Worm (Caenorhabditis elegans) whole organism, mixed stage, embryonic: ENCODE measurements around the gene srw-54.
"Not testable (repeated sequence)": the region's sequence is repeated elsewhere in the genome, so short reads cannot be mapped to it uniquely, and the experiment has no call there.

Source experiments
- blmp-1 ChIP-seq: fragments of 150-350 bp; optimal IDR thresholded peaks from 2 replicates; lab custom pipeline; 2014; ENCODE audit warnings: missing biosample characterization, missing genetic modification characterization
- flh-1 ChIP-seq: fragments of 200-800 bp; sonication (Bioruptor generic); optimal IDR thresholded peaks from 2 replicates; lab custom pipeline; 2018; ENCODE audit warnings: mild to moderate bottlenecking, missing genetic modification characterization, moderate library complexity, missing compliant biosample characterization
- lin-32 ChIP-seq: fragments of 200-800 bp; sonication (Bioruptor generic); optimal IDR thresholded peaks from 2 replicates; lab custom pipeline; 2018; ENCODE audit warnings: mild to moderate bottlenecking, missing genetic modification characterization, missing compliant biosample characterization
- mls-2 ChIP-seq: sonication (generic microtip); optimal IDR thresholded peaks from 2 replicates; lab custom pipeline; 2016; ENCODE audit warnings: mild to moderate bottlenecking, missing genetic modification characterization, moderate library complexity, missing compliant biosample characterization
- nhr-12 ChIP-seq: fragments of 150-350 bp; optimal IDR thresholded peaks from 2 replicates; lab custom pipeline; 2014; ENCODE audit warnings: missing biosample characterization, missing genetic modification characterization
- ztf-11 ChIP-seq: fragments of 150-350 bp; optimal IDR thresholded peaks from 2 replicates; lab custom pipeline; 2014; ENCODE audit warnings: missing biosample characterization, missing genetic modification characterization

The srw-54 gene

DNA sequence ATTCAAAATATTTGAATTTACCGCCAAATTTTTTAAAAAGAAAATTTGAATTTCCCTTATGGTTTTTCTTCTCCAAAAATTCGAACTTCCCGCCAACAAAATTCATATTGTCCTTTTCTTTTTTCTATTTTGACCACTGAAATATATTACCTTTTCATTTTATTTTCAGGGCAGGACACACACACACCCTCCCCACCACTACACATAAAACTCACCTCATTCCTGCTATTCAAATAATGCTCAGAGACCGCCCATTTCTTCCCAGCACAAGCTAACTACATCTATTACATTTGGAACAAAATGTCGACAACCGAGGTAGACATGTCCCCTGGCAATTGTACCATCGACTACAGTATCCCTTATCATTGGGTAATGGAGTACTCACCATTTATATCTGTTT, 43.1 kb downstream of the srw-54 start, which contains the start of gene W06G6.15:
W06G6.15 (plus strand) TSS at position 301 of the 400 bp plus-strand sequence.
- not testable (repeated sequence) for TF ChIP-seq ztf-11; mls-2 (tag; lab: Kevin White, UChicago); flh-1 (GFP tag; lab: Kevin White, UChicago)

ce11 chrV:16660816-16661215, 49.7 kb downstream of the srw-54 start, which contains the start of gene Y70C5B.2:
TSS of gene Y70C5B.2 (minus strand) at chrV:16660916.
- TF ChIP-seq lin-32; nhr-12 (tag; lab: Kevin White, UChicago); blmp-1 (tag; lab: Kevin White, UChicago): not testable (repeated sequence)
